Fruit fly (Drosophila melanogaster): Measurements from ENCODE around the gene sgg.

Gene sgg

DNA sequence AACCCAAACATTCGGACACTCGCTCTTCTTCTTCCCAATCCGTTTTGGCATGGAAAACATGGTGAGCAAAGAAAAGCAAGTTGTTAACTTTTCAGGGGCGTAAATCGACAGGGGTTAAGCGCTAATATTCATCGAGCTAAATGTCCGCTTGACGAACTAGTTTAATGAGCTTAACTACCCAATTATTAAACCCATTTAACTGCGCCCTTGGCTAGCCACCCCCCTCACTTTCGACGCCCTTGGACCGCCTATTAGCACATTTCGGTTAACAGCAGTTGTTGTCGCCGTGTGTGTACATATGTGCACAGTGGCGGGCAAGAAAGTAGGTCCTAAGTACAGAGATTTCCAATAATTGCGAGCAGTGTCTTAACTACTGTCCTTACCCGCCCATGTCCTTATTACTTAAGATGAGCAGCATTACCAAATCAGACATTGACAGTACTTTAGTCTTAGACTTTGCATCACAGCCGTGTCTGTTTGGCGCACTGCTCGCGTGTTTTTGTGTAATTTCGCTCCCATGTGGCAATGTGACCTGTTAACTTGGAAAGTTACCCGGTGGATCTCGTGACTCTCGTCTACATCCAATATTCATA lies 44.2 kb upstream of the sgg start (continued):
- TF ChIP-seq h (optimal IDR thresholded peaks at IDR 0.05) (no peak), CG31224 (GFP tag; IDR thresholded peaks at IDR 0.05) (peak; percentile 92), shn (GFP tag; optimal IDR thresholded peaks at IDR 0.05) (peak; percentile 95), CG4282 (GFP tag; optimal IDR thresholded peaks at IDR 0.05) (peak; percentile 92), hb (GFP tag; IDR thresholded peaks at IDR 0.05; ENCODE audit: partially characterized antibody) (no peak), CG15601 (tag; optimal IDR thresholded peaks at IDR 0.05) (peak; percentile 64), CG12155 (GFP tag; optimal IDR thresholded peaks at IDR 0.05) (peak; percentile 94), D19B (GFP tag; optimal IDR thresholded peaks at IDR 0.05) (peak; percentile 88), CG12942 (GFP tag; optimal IDR thresholded peaks at IDR 0.05) (peak; percentile 94), Bdp1 (GFP tag; optimal IDR thresholded peaks at IDR 0.05) (peak; percentile 82), Antp (GFP tag; optimal IDR thresholded peaks at IDR 0.05) (peak; percentile 97), CG4854 (GFP tag; optimal IDR thresholded peaks at IDR 0.05) (peak; percentile 86), CG11504 (tag; optimal IDR thresholded peaks at IDR 0.05) (peak; percentile 89), bab2 (GFP tag; optimal IDR thresholded peaks at IDR 0.05) (peak; percentile 95), yki (optimal IDR thresholded peaks at IDR 0.05) (no peak), Fer1 (GFP tag; optimal IDR thresholded peaks at IDR 0.05) (peak; percentile 93), CG10267 (tag; optimal IDR thresholded peaks at IDR 0.05) (peak; percentile 67), CG2120 (GFP tag; optimal IDR thresholded peaks at IDR 0.05) (peak; percentile 99), CG17802 (tag; optimal IDR thresholded peaks at IDR 0.05) (peak; percentile 42), Dbx (GFP tag; IDR thresholded peaks at IDR 0.05) (peak; percentile 98), CG6689 (GFP tag; IDR thresholded peaks at IDR 0.05) (peak; percentile 88), Meics (GFP tag; optimal IDR thresholded peaks at IDR 0.05) (peak; percentile 94), CG34376 (GFP tag; optimal IDR thresholded peaks at IDR 0.05) (peak; percentile 50), CG2875 (GFP tag; optimal IDR thresholded peaks at IDR 0.05) (peak; percentile 72), oc (tag; optimal IDR thresholded peaks at IDR 0.05) (peak; percentile 89), CG12219 (GFP tag; optimal IDR thresholded peaks at IDR 0.05) (peak; percentile 79), gem (tag; optimal IDR thresholded peaks at IDR 0.05) (peak; percentile 92), CG2202 (tag; optimal IDR thresholded peaks at IDR 0.05) (peak; percentile 16), CG17361 (GFP tag; IDR thresholded peaks at IDR 0.05) (peak; percentile 87), Nf-YB (GFP tag; optimal IDR thresholded peaks at IDR 0.05) (peak; percentile 54), CG5180 (GFP tag; optimal IDR thresholded peaks at IDR 0.05) (peak; percentile 66), run (tag; optimal IDR thresholded peaks at IDR 0.05) (peak; percentile 80), Asciz (GFP tag; optimal IDR thresholded peaks at IDR 0.05) (peak; percentile 73), gce (GFP tag; IDR thresholded peaks at IDR 0.05) (peak; percentile 83), CrebB (tag; optimal IDR thresholded peaks at IDR 0.05) (peak; percentile 86), fd3F (GFP tag; optimal IDR thresholded peaks at IDR 0.05) (peak; percentile 89), Myb (GFP tag; optimal IDR thresholded peaks at IDR 0.05) (peak; percentile 89), CG4617 (GFP tag; optimal IDR thresholded peaks at IDR 0.05; ENCODE audit: borderline replicate concordance) (peak; percentile 77), CG43689 (GFP tag; IDR thresholded peaks at IDR 0.05) (peak; percentile 85), CG14667 (GFP tag; IDR thresholded peaks at IDR 0.05) (peak; percentile 90), dm (GFP tag; optimal IDR thresholded peaks at IDR 0.05) (peak; percentile 87), CG31388 (GFP tag; optimal IDR thresholded peaks at IDR 0.05) (peak; percentile 53), pb (GFP tag; optimal IDR thresholded peaks at IDR 0.05) (peak; percentile 89), CG4404 (GFP tag; IDR thresholded peaks at IDR 0.05) (peak; percentile 87), CG13287 (GFP tag; IDR thresholded peaks at IDR 0.05; ENCODE audit: partially characterized antibody) (no peak), CG17385 (GFP tag; optimal IDR thresholded peaks at IDR 0.05) (peak; percentile 87), nerfin-2 (GFP tag; IDR thresholded peaks at IDR 0.05; ENCODE audit: partially characterized antibody) (no peak), cad (GFP tag; optimal IDR thresholded peaks at IDR 0.05) (no peak), zf30C (GFP tag; optimal IDR thresholded peaks at IDR 0.05) (no peak), CG30403 (GFP tag; optimal IDR thresholded peaks at IDR 0.05) (peak; percentile 94), CG11398 (GFP tag; optimal IDR thresholded peaks at IDR 0.05) (peak; percentile 90)

Measured in whole organism, embryonic.